Worm (Caenorhabditis elegans): ENCODE data around the gene nhr-228.

DNA sequence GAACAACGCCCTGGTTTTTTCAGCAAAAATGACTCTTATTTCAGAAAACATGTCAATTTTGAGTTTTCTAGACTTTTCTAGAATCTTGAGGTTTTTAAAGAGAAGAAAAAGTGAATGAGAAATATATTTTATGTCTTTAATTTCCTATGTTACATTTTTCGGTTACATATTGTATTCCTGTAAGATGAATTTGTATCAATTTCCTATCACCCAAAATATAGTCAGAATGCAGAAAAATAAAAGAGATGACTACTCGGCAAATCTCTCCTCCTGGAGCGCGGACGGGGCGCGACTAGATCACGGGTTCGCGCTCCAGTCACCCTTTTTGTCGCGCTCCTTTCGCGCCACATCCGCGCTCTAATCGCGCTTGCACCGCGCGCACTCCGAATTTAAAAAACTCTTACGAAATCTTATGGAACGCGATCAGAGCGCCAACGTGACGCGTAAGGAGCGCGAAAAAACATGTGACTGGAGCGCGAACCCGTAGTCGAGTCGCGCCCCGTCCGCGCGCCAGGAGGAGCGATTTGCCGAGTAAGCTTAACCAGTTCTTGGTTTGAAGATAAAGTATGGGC, 26.9 kb upstream of the nhr-228 start, which contains the start of gene str-253:
- TF ChIP-seq lin-39 (tag; optimal IDR thresholded peaks at IDR 0.05) (no peak), ama-1 (optimal IDR thresholded peaks at IDR 0.05) (no peak), skn-1 (tag; optimal IDR thresholded peaks at IDR 0.05) (no peak), zag-1 (tag; optimal IDR thresholded peaks at IDR 0.05) (no peak), ztf-11 (tag; optimal IDR thresholded peaks at IDR 0.05) (no peak), Y55F3AM.14 (GFP tag; optimal IDR thresholded peaks at IDR 0.05) (no peak), crh-2 (tag; optimal IDR thresholded peaks at IDR 0.05) (no peak)
